Worm (Caenorhabditis elegans) whole organism, young adult: ENCODE data around the gene msrp-6.

Source experiments
- F49E8.2 ChIP-seq: sonication (generic microtip); optimal IDR thresholded peaks from 3 replicates; lab custom pipeline; 2017; ENCODE audit warnings: missing genetic modification characterization, mild to moderate bottlenecking, missing compliant biosample characterization, antibody characterized with exemption, moderate library complexity; ENCODE audit not compliant: insufficient read depth
- ceh-100 ChIP-seq: fragments of 200-800 bp; sonication (Bioruptor generic); IDR thresholded peaks from 2 replicates; pipeline ENCODE4 v1.3.6; 2022; ENCODE audit warnings: missing genetic modification reagents, missing genetic modification characterization, missing compliant biosample characterization
- repo-1 ChIP-seq: sonication (generic microtip); optimal IDR thresholded peaks from 2 replicates; lab custom pipeline; 2017; ENCODE audit warnings: mild to moderate bottlenecking, missing genetic modification characterization, missing compliant biosample characterization
- zim-3 ChIP-seq: sonication (generic microtip); optimal IDR thresholded peaks from 2 replicates; lab custom pipeline; 2017; ENCODE audit warnings: mild to moderate bottlenecking, missing genetic modification characterization, moderate library complexity, missing compliant biosample characterization
- ztf-18 ChIP-seq: sonication (generic microtip); optimal IDR thresholded peaks from 2 replicates; lab custom pipeline; 2016; ENCODE audit warnings: missing genotype, mild to moderate bottlenecking, missing genetic modification characterization, missing compliant biosample characterization

DNA sequence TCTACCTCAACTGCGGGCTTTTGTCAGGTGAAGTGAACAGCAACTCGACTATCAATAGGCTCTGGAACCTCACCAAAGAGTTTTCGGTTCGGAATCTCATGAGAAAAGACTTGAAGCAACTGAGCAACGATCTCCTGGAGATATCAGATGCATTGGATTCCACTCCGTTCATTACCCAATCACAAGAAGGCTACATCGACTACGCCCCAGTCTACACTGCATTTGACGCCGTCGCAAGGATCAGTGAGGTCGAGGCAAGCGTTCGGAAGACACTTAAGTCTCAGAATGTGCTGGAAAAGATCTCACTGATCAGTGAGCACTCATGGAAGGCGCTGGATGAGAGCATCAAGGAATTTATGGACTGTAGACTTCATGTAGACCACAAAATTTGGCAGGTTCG is 41.0 kb upstream of the msrp-6 start:
- TF ChIP-seq F49E8.2 (no peak), ceh-100 (GFP tag; lab: Robert Waterston, UW) (no peak), repo-1 (tag; lab: Kevin White, UChicago) (no peak), zim-3 (tag; lab: Kevin White, UChicago) (no peak), ztf-18 (tag; lab: Kevin White, UChicago) (no peak)
